Fruit fly (Drosophila melanogaster): Measurements from ENCODE around the gene wts.

wts gene

DNA sequence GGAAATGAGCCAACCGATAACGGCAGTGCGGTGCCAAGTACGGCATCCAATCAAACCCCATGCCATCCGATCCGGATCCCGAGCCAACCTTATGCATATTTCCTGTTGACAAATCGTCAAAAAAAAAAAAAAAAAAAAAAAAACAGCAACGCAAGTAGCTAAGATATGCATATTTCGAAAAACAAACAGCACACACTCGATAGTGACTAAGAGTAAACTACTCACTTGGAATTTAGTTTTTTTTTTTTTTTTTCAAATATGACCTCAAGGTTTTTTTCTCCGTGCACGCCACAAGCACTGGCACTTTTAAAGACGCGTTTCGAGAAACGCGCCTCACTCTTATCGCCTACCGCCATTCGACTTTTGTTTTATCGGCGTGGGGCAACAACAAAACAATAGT lies 31.2 kb downstream of the wts start (continued):
- TF ChIP-seq Hey (tag; optimal IDR thresholded peaks at IDR 0.05): no peak

DNA sequence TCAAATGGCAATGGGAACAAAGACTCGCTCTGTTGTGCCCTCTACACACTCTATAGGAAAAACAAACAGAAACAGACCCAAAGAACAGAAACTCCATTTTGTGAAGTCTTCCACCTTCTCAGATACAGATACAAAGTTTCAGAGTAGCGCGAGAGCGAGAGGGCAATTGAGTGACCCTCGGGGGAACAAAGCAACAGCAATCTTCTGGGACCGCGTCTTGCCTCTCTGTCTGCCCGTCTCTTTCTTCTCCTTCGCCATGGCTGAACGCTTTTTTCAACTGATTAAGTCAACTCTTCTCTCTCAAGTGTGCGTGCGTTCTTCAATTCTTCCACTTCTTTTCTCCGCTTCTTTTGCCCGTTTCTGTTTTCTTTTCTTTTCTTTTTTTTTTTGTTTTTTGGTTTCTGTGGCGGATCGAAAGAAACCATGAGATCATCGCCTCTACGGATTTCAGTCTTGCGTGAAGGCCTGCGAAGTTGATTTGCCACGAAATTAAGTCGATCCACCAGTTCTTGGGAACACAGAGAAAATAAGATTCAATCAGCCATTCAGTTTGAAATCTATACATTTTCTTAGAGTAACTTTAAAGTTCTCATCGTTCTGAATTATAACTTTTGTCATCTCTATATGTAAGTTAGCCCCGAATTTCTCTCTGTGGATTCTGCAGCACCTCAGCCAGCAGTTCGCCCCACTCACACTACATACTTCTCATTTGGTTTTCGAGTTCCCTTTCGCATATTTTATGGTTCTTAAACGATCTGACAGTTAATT lies 33.5 kb downstream of the wts start:
- TF ChIP-seq CG4617 (GFP tag; optimal IDR thresholded peaks at IDR 0.05; ENCODE audit: borderline replicate concordance) (no peak), CG3847 (GFP tag; IDR thresholded peaks at IDR 0.05) (no peak), CG15514 (GFP tag; optimal IDR thresholded peaks at IDR 0.05) (no peak), CG10209 (GFP tag; optimal IDR thresholded peaks at IDR 0.05) (no peak), CG32767 (GFP tag; IDR thresholded peaks at IDR 0.05) (0 out of 2 replicates have a peak, but pooled peaks have one; percentile 17), CrebB (tag; optimal IDR thresholded peaks at IDR 0.05) (no peak), CG17359 (tag; optimal IDR thresholded peaks at IDR 0.05) (no peak), Hr51 (GFP tag; optimal IDR thresholded peaks at IDR 0.05) (no peak), fd96Cb (tag; optimal IDR thresholded peaks at IDR 0.05) (peak; percentile 0), CG7963 (GFP tag; IDR thresholded peaks at IDR 0.05; ENCODE audit: partially characterized antibody) (no peak), MTF-1 (GFP tag; optimal IDR thresholded peaks at IDR 0.05; ENCODE audit: borderline replicate concordance) (no peak), Oli (tag; optimal IDR thresholded peaks at IDR 0.05) (no peak), GATAe (GFP tag; conservative IDR thresholded peaks at IDR 0.05) (no peak), CG34422 (GFP tag; IDR thresholded peaks at IDR 0.05) (no peak), CG13775 (GFP tag; optimal IDR thresholded peaks at IDR 0.05) (no peak), aop (GFP tag; IDR thresholded peaks at IDR 0.05) (no peak), Sry-β (GFP tag; optimal IDR thresholded peaks at IDR 0.05) (no peak), B-H1 (GFP tag; IDR thresholded peaks at IDR 0.05) (no peak), Kr (GFP tag; optimal IDR thresholded peaks at IDR 0.05) (no peak), CG16779 (GFP tag; IDR thresholded peaks at IDR 0.05) (no peak), CG18011 (GFP tag; optimal IDR thresholded peaks at IDR 0.05) (no peak), CG12071 (GFP tag; optimal IDR thresholded peaks at IDR 0.05) (no peak), kah (GFP tag; optimal IDR thresholded peaks at IDR 0.05) (no peak), Dbx (GFP tag; IDR thresholded peaks at IDR 0.05) (no peak), Dek (tag; optimal IDR thresholded peaks at IDR 0.05) (no peak), zen (tag; optimal IDR thresholded peaks at IDR 0.05) (no peak), Abd-B (GFP tag; optimal IDR thresholded peaks at IDR 0.05) (no peak), ranshi (GFP tag; IDR thresholded peaks at IDR 0.05) (no peak), CG6654 (GFP tag; optimal IDR thresholded peaks at IDR 0.05) (no peak), CG8089 (GFP tag; optimal IDR thresholded peaks at IDR 0.05) (no peak), CG2199 (GFP tag; IDR thresholded peaks at IDR 0.05) (0 out of 3 replicates have a peak, but pooled peaks have one; percentile 35), Med (GFP tag) (no peak), CG10147 (GFP tag; optimal IDR thresholded peaks at IDR 0.05) (no peak), CG10979 (tag; optimal IDR thresholded peaks at IDR 0.05) (no peak), CG16813 (GFP tag; IDR thresholded peaks at IDR 0.05; ENCODE audit: partially characterized antibody) (no peak), ewg (GFP tag; optimal IDR thresholded peaks at IDR 0.05) (no peak), CG2712 (tag; optimal IDR thresholded peaks at IDR 0.05) (no peak), CG5180 (GFP tag; optimal IDR thresholded peaks at IDR 0.05) (no peak), C15 (GFP tag; IDR thresholded peaks at IDR 0.05) (no peak), CG7839 (tag; optimal IDR thresholded peaks at IDR 0.05) (no peak), crol (GFP tag; IDR thresholded peaks at IDR 0.05) (0 out of 2 replicates have a peak, but pooled peaks have one; percentile 42), Fer2 (tag; optimal IDR thresholded peaks at IDR 0.05) (no peak), CG17361 (GFP tag; IDR thresholded peaks at IDR 0.05) (no peak), CG15696 (tag; optimal IDR thresholded peaks at IDR 0.05) (no peak), cg (GFP tag; optimal IDR thresholded peaks at IDR 0.05) (peak; percentile 41)

Measured in whole organism, embryonic.